Fruit fly (Drosophila melanogaster) whole organism, pupa: Measurements from ENCODE around the gene CAH7.

ENCODE experiments used
- CG12605 ChIP-seq: fragments of 200-800 bp; sonication (Bioruptor generic); IDR thresholded peaks from 2 replicates; pipeline ENCODE4 v1.3.6; 2022; ENCODE audit warnings: missing biosample characterization, missing genetic modification characterization
- CG14655 ChIP-seq: fragments of 200-800 bp; sonication (Bioruptor generic); optimal IDR thresholded peaks from 3 replicates; lab custom pipeline; 2017; ENCODE audit warnings: mild to moderate bottlenecking, missing biosample characterization, missing genetic modification reagents, missing genetic modification characterization
- CG15710 ChIP-seq: fragments of 200-800 bp; sonication (Bioruptor generic); optimal IDR thresholded peaks from 2 replicates; lab custom pipeline; 2018; ENCODE audit warnings: missing biosample characterization, mild to moderate bottlenecking, missing genetic modification characterization, moderate library complexity
- CG17806 ChIP-seq: fragments of 200-800 bp; sonication (Bioruptor generic); optimal IDR thresholded peaks from 2 replicates; lab custom pipeline; 2018; ENCODE audit warnings: missing biosample characterization, mild to moderate bottlenecking, missing genetic modification characterization, moderate library complexity
- CG32121 ChIP-seq: fragments of 200-800 bp; sonication (Bioruptor generic); IDR thresholded peaks from 2 replicates; pipeline ENCODE4 v1.3.6; 2022; ENCODE audit warnings: missing biosample characterization, missing genetic modification characterization
- CG34367 ChIP-seq: fragments of 200-800 bp; sonication (Bioruptor generic); optimal IDR thresholded peaks from 2 replicates; lab custom pipeline; 2018; ENCODE audit warnings: missing biosample characterization, mild to moderate bottlenecking, missing genetic modification characterization
- CG4496 ChIP-seq: fragments of 200-800 bp; sonication (Bioruptor generic); IDR thresholded peaks from 3 replicates; pipeline ENCODE4 v1.3.6; 2022; ENCODE audit warnings: missing biosample characterization, missing genetic modification characterization
- CG8159 ChIP-seq: fragments of 200-800 bp; sonication (Bioruptor generic); optimal IDR thresholded peaks from 3 replicates; lab custom pipeline; 2018; ENCODE audit warnings: missing biosample characterization, mild to moderate bottlenecking, missing genetic modification characterization, moderate library complexity
- CG9948 ChIP-seq: fragments of 200-800 bp; sonication (Bioruptor generic); optimal IDR thresholded peaks from 2 replicates; lab custom pipeline; 2018; ENCODE audit warnings: missing biosample characterization, mild to moderate bottlenecking, missing genetic modification characterization, moderate library complexity
- D1 ChIP-seq: fragments of 200-800 bp; sonication (Bioruptor generic); optimal IDR thresholded peaks from 2 replicates; lab custom pipeline; 2018; ENCODE audit warnings: missing biosample characterization, mild to moderate bottlenecking, missing genetic modification characterization, moderate library complexity
- EcR ChIP-seq: fragments of 200-800 bp; sonication (Bioruptor generic); optimal IDR thresholded peaks from 3 replicates; lab custom pipeline; 2019; ENCODE audit warnings: missing biosample characterization, missing genetic modification characterization, mild to moderate bottlenecking, moderate library complexity, missing genetic modification reagents
- Pif1A ChIP-seq: fragments of 200-800 bp; sonication (Bioruptor generic); optimal IDR thresholded peaks from 3 replicates; lab custom pipeline; 2016; ENCODE audit warnings: missing biosample characterization, missing genetic modification characterization
- Pif1B ChIP-seq: fragments of 200-800 bp; sonication (Bioruptor generic); optimal IDR thresholded peaks from 3 replicates; lab custom pipeline; 2016; ENCODE audit warnings: missing biosample characterization, missing genetic modification characterization
- fd96Ca ChIP-seq: fragments of 200-800 bp; sonication (Bioruptor generic); IDR thresholded peaks from 3 replicates; pipeline ENCODE4 v1.3.6; 2022; ENCODE audit warnings: missing biosample characterization, missing genetic modification characterization

DNA sequence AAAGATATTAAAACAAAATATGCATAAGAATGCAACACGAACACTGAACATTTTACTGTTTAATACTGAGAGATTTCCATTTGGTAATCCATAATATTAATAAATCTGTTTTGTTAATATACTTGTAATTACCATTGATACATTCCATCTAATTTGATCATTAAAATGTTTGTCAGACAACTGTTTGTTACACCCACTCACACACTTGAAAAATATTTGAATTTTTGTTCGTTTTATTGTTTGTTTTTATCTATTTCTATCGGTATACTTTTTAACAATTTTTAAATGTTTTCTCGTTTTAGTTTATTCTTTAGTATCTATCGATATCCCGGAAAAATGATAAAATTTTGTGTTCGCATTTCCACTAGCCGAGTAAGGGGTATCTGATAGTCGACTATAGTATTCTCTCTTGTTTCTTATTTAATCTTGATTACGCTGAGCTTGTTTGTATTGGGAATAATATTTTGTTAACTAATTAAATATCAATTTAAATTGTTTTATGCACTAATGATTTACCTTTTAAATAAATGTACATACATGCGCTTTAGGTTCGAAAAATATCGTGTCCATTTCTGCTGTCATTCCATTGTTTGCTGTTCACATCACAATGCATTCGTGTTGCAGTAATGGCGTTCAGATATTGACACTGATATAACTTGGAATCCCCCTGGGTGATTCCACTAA is 39.9 kb downstream of the CAH7 start, which contains the start of gene CG34303:
- no peak for TF ChIP-seq D1 (tag; lab: Kevin White, UChicago)
- no peak for TF ChIP-seq fd96Ca (GFP tag; lab: Robert Waterston, UW)
- TF ChIP-seq EcR (GFP tag; lab: Kevin White, UChicago), result no peak
- TF ChIP-seq CG12605, result no peak
- no peak for TF ChIP-seq CG14655 (GFP tag; lab: Kevin White, UChicago)
- TF ChIP-seq CG34367 (tag; lab: Kevin White, UChicago), result no peak
- TF ChIP-seq CG8159 (tag; lab: Kevin White, UChicago), result no peak
- no peak for TF ChIP-seq CG15710
- no peak for TF ChIP-seq CG32121 (GFP tag; lab: Robert Waterston, UW)
- TF ChIP-seq CG4496 (GFP tag; lab: Robert Waterston, UW), result no peak
- no peak for TF ChIP-seq Pif1A (GFP tag; lab: Kevin White, UChicago)
- TF ChIP-seq CG17806 (tag; lab: Kevin White, UChicago), result no peak
- TF ChIP-seq CG9948, result no peak
- TF ChIP-seq Pif1B (GFP tag; lab: Kevin White, UChicago), result no peak
